Worm (Caenorhabditis elegans) whole organism, late embryonic: ENCODE measurements around the gene K09B11.5.

Experiments
- C08G9.2 ChIP-seq: sonication (generic microtip); optimal IDR thresholded peaks from 2 replicates; lab custom pipeline; 2016; ENCODE audit warnings: mild to moderate bottlenecking, missing genetic modification characterization, moderate library complexity, missing compliant biosample characterization
- C38D4.7 ChIP-seq: fragments of 200-800 bp; sonication (Bioruptor generic); optimal IDR thresholded peaks from 2 replicates; lab custom pipeline; 2018; ENCODE audit warnings: mild to moderate bottlenecking, missing genetic modification characterization, moderate library complexity, missing compliant biosample characterization
- K02D7.2 ChIP-seq: sonication (generic microtip); optimal IDR thresholded peaks from 2 replicates; lab custom pipeline; 2017; ENCODE audit warnings: mild to moderate bottlenecking, missing genetic modification characterization, missing compliant biosample characterization
- K09A11.1 ChIP-seq: sonication (generic microtip); optimal IDR thresholded peaks from 2 replicates; lab custom pipeline; 2017; ENCODE audit warnings: antibody characterized with exemption, mild to moderate bottlenecking, missing genetic modification characterization, missing compliant biosample characterization; ENCODE audit not compliant: insufficient read depth
- T23F11.4 ChIP-seq: fragments of 200-800 bp; sonication (Bioruptor generic); optimal IDR thresholded peaks from 2 replicates; lab custom pipeline; 2018; ENCODE audit warnings: mild to moderate bottlenecking, missing genetic modification characterization, missing compliant biosample characterization
- Y22D7AL.16 ChIP-seq: sonication (generic microtip); optimal IDR thresholded peaks from 2 replicates; lab custom pipeline; 2016; ENCODE audit warnings: missing genetic modification characterization, missing compliant biosample characterization
- ahr-1 ChIP-seq: sonication (generic microtip); optimal IDR thresholded peaks from 2 replicates; lab custom pipeline; 2016; ENCODE audit warnings: missing genetic modification characterization, missing compliant biosample characterization
- ceh-14 ChIP-seq: sonication (generic microtip); optimal IDR thresholded peaks from 2 replicates; lab custom pipeline; 2016; ENCODE audit warnings: missing genotype, missing genetic modification characterization, missing compliant biosample characterization
- ceh-18 ChIP-seq: sonication (generic microtip); optimal IDR thresholded peaks from 2 replicates; lab custom pipeline; 2016; ENCODE audit warnings: missing genetic modification characterization, missing compliant biosample characterization
- ceh-22 ChIP-seq: sonication (generic microtip); optimal IDR thresholded peaks from 2 replicates; lab custom pipeline; 2017; ENCODE audit warnings: missing biosample characterization, missing genetic modification characterization
- ceh-24 ChIP-seq: sonication (generic microtip); optimal IDR thresholded peaks from 2 replicates; lab custom pipeline; 2016; ENCODE audit warnings: mild to moderate bottlenecking, missing genetic modification characterization, missing compliant biosample characterization
- ceh-9 ChIP-seq: sonication (generic microtip); optimal IDR thresholded peaks from 2 replicates; lab custom pipeline; 2016; ENCODE audit warnings: mild to moderate bottlenecking, missing genetic modification characterization, inconsistent platforms, missing compliant biosample characterization
- dmd-4 ChIP-seq: sonication (generic microtip); optimal IDR thresholded peaks from 2 replicates; lab custom pipeline; 2016; ENCODE audit warnings: borderline replicate concordance, missing genetic modification characterization, missing compliant biosample characterization
- dve-1 ChIP-seq: sonication (generic microtip); optimal IDR thresholded peaks from 2 replicates; lab custom pipeline; 2017; ENCODE audit warnings: antibody characterized with exemption, mild to moderate bottlenecking, missing genetic modification characterization, missing compliant biosample characterization
- elt-2 ChIP-seq: sonication (generic microtip); optimal IDR thresholded peaks from 2 replicates; lab custom pipeline; 2016; ENCODE audit warnings: missing genetic modification reagents, missing genetic modification characterization, missing compliant biosample characterization
- elt-4 ChIP-seq: sonication (generic microtip); optimal IDR thresholded peaks from 2 replicates; lab custom pipeline; 2016; ENCODE audit warnings: missing genetic modification characterization, missing compliant biosample characterization
- eyg-1 ChIP-seq: sonication (generic microtip); optimal IDR thresholded peaks from 2 replicates; lab custom pipeline; 2016; ENCODE audit warnings: missing genotype, missing genetic modification characterization, missing compliant biosample characterization
- fax-1 ChIP-seq: sonication (generic microtip); optimal IDR thresholded peaks from 2 replicates; lab custom pipeline; 2016; ENCODE audit warnings: missing genotype, missing genetic modification characterization, missing compliant biosample characterization
- gmeb-2 ChIP-seq: sonication (generic microtip); optimal IDR thresholded peaks from 2 replicates; lab custom pipeline; 2016; ENCODE audit warnings: missing genetic modification characterization, inconsistent platforms, missing compliant biosample characterization
- hlh-13 ChIP-seq: fragments of 200-800 bp; sonication (Bioruptor generic); optimal IDR thresholded peaks from 2 replicates; lab custom pipeline; 2018; ENCODE audit warnings: mild to moderate bottlenecking, missing genetic modification characterization, missing compliant biosample characterization
- hlh-30 ChIP-seq: sonication (generic microtip); optimal IDR thresholded peaks from 2 replicates; lab custom pipeline; 2017; ENCODE audit warnings: antibody characterized with exemption, missing genetic modification characterization, missing compliant biosample characterization; ENCODE audit not compliant: insufficient read depth
- lim-6 ChIP-seq: sonication (generic microtip); optimal IDR thresholded peaks from 2 replicates; lab custom pipeline; 2016; ENCODE audit warnings: missing genetic modification characterization, missing compliant biosample characterization
- lin-11 ChIP-seq: fragments of 200-800 bp; sonication (Bioruptor generic); optimal IDR thresholded peaks from 2 replicates; lab custom pipeline; 2018; ENCODE audit warnings: mild to moderate bottlenecking, missing genetic modification characterization, missing compliant biosample characterization
- madf-2 ChIP-seq: sonication (generic microtip); optimal IDR thresholded peaks from 2 replicates; lab custom pipeline; 2017; ENCODE audit warnings: missing genetic modification characterization, missing compliant biosample characterization
- mec-3 ChIP-seq: sonication (generic microtip); optimal IDR thresholded peaks from 2 replicates; lab custom pipeline; 2016; ENCODE audit warnings: borderline replicate concordance, missing genetic modification characterization, missing compliant biosample characterization
- nhr-11 ChIP-seq: fragments of 150-350 bp; optimal IDR thresholded peaks from 2 replicates; lab custom pipeline; 2014; ENCODE audit warnings: missing biosample characterization, missing genetic modification characterization
- nhr-232 ChIP-seq: sonication (generic microtip); optimal IDR thresholded peaks from 2 replicates; lab custom pipeline; 2016; ENCODE audit warnings: missing genetic modification characterization, missing compliant biosample characterization
- npax-4 ChIP-seq: sonication (generic microtip); optimal IDR thresholded peaks from 2 replicates; lab custom pipeline; 2016; ENCODE audit warnings: missing genetic modification characterization, missing compliant biosample characterization
- odd-2 ChIP-seq: sonication (generic microtip); optimal IDR thresholded peaks from 2 replicates; lab custom pipeline; 2017; ENCODE audit warnings: antibody characterized with exemption, mild to moderate bottlenecking, missing genetic modification characterization, missing compliant biosample characterization
- pat-9 ChIP-seq: fragments of 200-800 bp; sonication (Bioruptor generic); optimal IDR thresholded peaks from 2 replicates; lab custom pipeline; 2018; ENCODE audit warnings: mild to moderate bottlenecking, missing genetic modification characterization, moderate library complexity, missing compliant biosample characterization
- pha-2 ChIP-seq: sonication (generic microtip); optimal IDR thresholded peaks from 2 replicates; lab custom pipeline; 2017; ENCODE audit warnings: mild to moderate bottlenecking, missing genetic modification characterization, missing compliant biosample characterization
- ref-2 ChIP-seq: sonication (generic microtip); optimal IDR thresholded peaks from 2 replicates; lab custom pipeline; 2016; ENCODE audit warnings: missing genetic modification characterization, missing compliant biosample characterization
- rnt-1 ChIP-seq: sonication (generic microtip); optimal IDR thresholded peaks from 2 replicates; lab custom pipeline; 2016; ENCODE audit warnings: missing genetic modification characterization, missing compliant biosample characterization
- sdc-2 ChIP-seq: sonication (generic microtip); optimal IDR thresholded peaks from 2 replicates; lab custom pipeline; 2016; ENCODE audit warnings: missing genotype, missing genetic modification characterization, missing compliant biosample characterization
- sox-4 ChIP-seq: sonication (generic microtip); optimal IDR thresholded peaks from 2 replicates; lab custom pipeline; 2017; ENCODE audit warnings: mild to moderate bottlenecking, missing genetic modification characterization, inconsistent platforms, missing compliant biosample characterization
- tbx-2 ChIP-seq: sonication (generic microtip); optimal IDR thresholded peaks from 2 replicates; lab custom pipeline; 2016; ENCODE audit warnings: missing genetic modification characterization, missing compliant biosample characterization
- tbx-7 ChIP-seq: sonication (generic microtip); optimal IDR thresholded peaks from 2 replicates; lab custom pipeline; 2016; ENCODE audit warnings: missing genotype, missing genetic modification characterization, missing compliant biosample characterization
- ttx-3 ChIP-seq: sonication (generic microtip); optimal IDR thresholded peaks from 2 replicates; lab custom pipeline; 2016; ENCODE audit warnings: missing genetic modification reagents, missing genetic modification characterization, missing compliant biosample characterization
- unc-3 ChIP-seq, 2 experiments: fragments of 200-800 bp in 1 of 2; sonication (Bioruptor generic) in 1 of 2; sonication (generic microtip) in 1 of 2; conservative IDR thresholded peaks in 1 of 2; optimal IDR thresholded peaks in 1 of 2; 2 replicates each; pipeline versions ENCODE4 v1.3.6 to Lab custom; 2016 to 2022; ENCODE audit warnings: missing compliant biosample characterization in 2 of 2, missing genetic modification characterization in 2 of 2, missing genetic modification reagents in 1 of 2
- unc-55 ChIP-seq: sonication (generic microtip); optimal IDR thresholded peaks from 2 replicates; lab custom pipeline; 2017; ENCODE audit warnings: missing biosample characterization, missing genetic modification reagents, missing genetic modification characterization
- ztf-16 ChIP-seq: sonication (generic microtip); optimal IDR thresholded peaks from 2 replicates; lab custom pipeline; 2017; ENCODE audit warnings: missing genetic modification characterization, missing compliant biosample characterization

K09B11.5 gene

ce11 chrIV:13472011-13472410, 38.2 kb upstream of the K09B11.5 start, which contains the start of the genes ttbk-8.1 and Y38H8A.4:
TSS of gene ttbk-8.1 (plus strand) at chrIV:13472311.
TSS of gene Y38H8A.4 (minus strand) at chrIV:13472376.
- no peak for TF ChIP-seq tbx-7 (tag; lab: Kevin White, UChicago)
- no peak for TF ChIP-seq ceh-22 (tag; lab: Kevin White, UChicago)
- TF ChIP-seq unc-3 (GFP tag; conservative IDR thresholded peaks at IDR 0.05; lab: Robert Waterston, UW), result no peak
- TF ChIP-seq unc-3 (tag; optimal IDR thresholded peaks at IDR 0.05; lab: Kevin White, UChicago), result no peak
- no peak for TF ChIP-seq ztf-16 (tag; lab: Kevin White, UChicago)
- no peak for TF ChIP-seq lim-6 (tag; lab: Kevin White, UChicago)
- no peak for TF ChIP-seq hlh-30 (tag; lab: Kevin White, UChicago)
- TF ChIP-seq npax-4 (tag; lab: Kevin White, UChicago), result no peak
- TF ChIP-seq eyg-1 (tag; lab: Kevin White, UChicago), result no peak
- TF ChIP-seq odd-2 (tag; lab: Kevin White, UChicago), result no peak
- TF ChIP-seq tbx-2, result no peak
- TF ChIP-seq ref-2 (tag; lab: Kevin White, UChicago), result no peak
- no peak for TF ChIP-seq C08G9.2
- TF ChIP-seq sdc-2 (tag; lab: Kevin White, UChicago), result no peak
- TF ChIP-seq mec-3 (tag; lab: Kevin White, UChicago), result no peak

DNA sequence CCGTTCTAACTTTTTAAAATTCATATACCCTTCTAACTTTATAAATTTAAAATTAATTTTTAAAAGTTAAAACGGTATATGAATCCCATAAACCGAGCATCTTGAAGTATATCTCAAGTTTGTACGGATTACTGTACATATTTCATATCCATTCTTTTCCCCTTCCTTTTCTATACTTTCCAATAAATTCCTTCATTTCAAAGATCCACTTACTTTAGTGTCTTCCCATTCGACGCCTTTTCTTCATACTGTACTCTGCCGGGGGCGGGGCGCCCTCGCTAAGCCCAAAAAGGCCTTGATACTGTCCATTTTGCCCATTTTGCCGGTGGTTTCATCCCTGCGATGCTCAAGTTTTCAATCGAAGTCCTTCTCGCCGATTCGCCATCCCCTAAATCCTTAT, 32.0 kb upstream of the K09B11.5 start, which contains the start of gene fezf-1:
Gene fezf-1, plus strand, starts transcription at position 301 of the 400 bp plus-strand sequence.
- TF ChIP-seq K09A11.1 (tag; lab: Kevin White, UChicago) (no peak), elt-2 (no peak), ceh-9 (no peak), nhr-232 (tag; lab: Kevin White, UChicago) (no peak), nhr-11 (tag; lab: Kevin White, UChicago) (no peak), C08G9.2 (no peak), pha-2 (tag; lab: Kevin White, UChicago) (no peak), gmeb-2 (tag; lab: Kevin White, UChicago) (no peak), sox-4 (no peak), C38D4.7 (GFP tag; lab: Kevin White, UChicago) (no peak), odd-2 (tag; lab: Kevin White, UChicago) (no peak), lin-11 (tag; lab: Kevin White, UChicago) (no peak), ceh-18 (tag; lab: Kevin White, UChicago) (no peak), hlh-13 (no peak)

DNA sequence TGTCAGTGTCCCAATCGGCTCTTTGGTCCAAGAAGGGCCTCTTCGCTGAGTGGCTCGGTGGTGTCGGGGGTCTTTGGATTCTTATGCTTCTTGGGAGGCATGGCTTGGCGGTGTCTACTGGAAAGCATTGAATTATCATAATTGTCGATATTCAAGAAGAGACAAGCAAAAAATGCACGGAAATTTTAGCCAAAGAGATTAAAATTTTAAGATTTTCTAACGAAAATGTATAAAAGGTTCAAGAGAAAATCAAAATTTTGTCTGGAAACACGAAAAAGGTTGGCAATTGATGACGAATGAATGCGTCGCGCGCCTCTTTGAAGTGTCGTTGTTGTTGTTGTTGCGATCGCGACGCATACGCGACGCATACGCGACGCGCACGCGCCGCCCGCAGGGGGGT, 27.1 kb upstream of the K09B11.5 start, which contains the start of gene Y38H8A.12:
Gene Y38H8A.12, minus strand, starts transcription at position 101 of the 400 bp plus-strand sequence.
- TF ChIP-seq K02D7.2 (tag; lab: Kevin White, UChicago) (no peak), pha-2 (tag; lab: Kevin White, UChicago) (no peak), ahr-1 (tag; lab: Kevin White, UChicago) (no peak), npax-4 (tag; lab: Kevin White, UChicago) (no peak), dve-1 (tag; lab: Kevin White, UChicago) (no peak), ceh-24 (tag; lab: Kevin White, UChicago) (no peak), pat-9 (tag; lab: Kevin White, UChicago) (no peak), gmeb-2 (tag; lab: Kevin White, UChicago) (no peak), madf-2 (tag; lab: Kevin White, UChicago) (no peak), Y22D7AL.16 (tag; lab: Kevin White, UChicago) (no peak), T23F11.4 (GFP tag; lab: Kevin White, UChicago) (no peak), rnt-1 (no peak), fax-1 (no peak), dmd-4 (no peak), unc-55 (GFP tag; lab: Kevin White, UChicago) (no peak), ceh-14 (tag; lab: Kevin White, UChicago) (no peak), elt-4 (no peak), tbx-2 (no peak), ttx-3 (tag; lab: Kevin White, UChicago) (no peak)
